Worm (Caenorhabditis elegans): Measurements from ENCODE around the gene rpl-37.

ce11 chrIII:3543071-3543470 lies 14.6 kb downstream of the rpl-37 start:
- no peak for TF ChIP-seq hmbx-1 (tag; optimal IDR thresholded peaks at IDR 0.05)
- no peak for TF ChIP-seq ama-1 (optimal IDR thresholded peaks at IDR 0.05)
- TF ChIP-seq tbx-11 (GFP tag; IDR thresholded peaks at IDR 0.05) = no peak
- no peak for TF ChIP-seq hnd-1 (tag; optimal IDR thresholded peaks at IDR 0.05)
- no peak for TF ChIP-seq pes-1 (GFP tag; IDR thresholded peaks at IDR 0.05)
- TF ChIP-seq scrt-1 (GFP tag; IDR thresholded peaks at IDR 0.05) = no peak
- no peak for TF ChIP-seq aly-1 (tag; optimal IDR thresholded peaks at IDR 0.05)
- no peak for TF ChIP-seq flt-1 (GFP tag; IDR thresholded peaks at IDR 0.05)
- no peak for TF ChIP-seq ceh-13 (GFP tag; optimal IDR thresholded peaks at IDR 0.05)
- no peak for TF ChIP-seq F13C5.2 (tag; optimal IDR thresholded peaks at IDR 0.05)
- no peak for TF ChIP-seq tbx-37 (GFP tag; conservative IDR thresholded peaks at IDR 0.05)
- TF ChIP-seq ceh-36 (tag; optimal IDR thresholded peaks at IDR 0.05) = no peak
- no peak for TF ChIP-seq sea-1 (GFP tag; conservative IDR thresholded peaks at IDR 0.05)
- no peak for TF ChIP-seq hmg-4 (GFP tag; optimal IDR thresholded peaks at IDR 0.05)

All from whole organism, early embryonic.